3 worm cellular contexts compared by ENCODE assay signal in the genomic region with DNA sequence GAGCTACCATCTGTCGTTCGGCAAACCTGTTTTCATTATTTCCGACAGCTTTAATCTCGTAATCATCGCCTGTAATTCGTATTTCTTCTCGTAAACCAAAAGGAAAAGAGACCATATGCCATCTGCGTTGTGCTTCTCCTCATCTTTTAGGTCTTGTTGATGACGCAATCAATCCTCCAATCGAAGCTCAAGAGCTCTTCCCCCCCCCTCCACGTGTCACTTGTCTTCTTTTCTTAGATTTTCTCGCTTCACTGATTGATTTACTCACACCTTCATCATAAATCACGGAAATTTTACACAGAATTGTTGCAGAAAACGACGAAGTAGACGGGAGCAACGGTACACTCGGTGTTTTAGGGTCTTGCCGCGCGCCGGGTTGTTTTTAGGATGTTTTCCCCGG.
TF ChIP-seq lines count a peak whose summit lies in the region.

A gene (plus strand): TSS at position 388 of the 400 bp plus-strand sequence.

TF ChIP-seq in whole organism, late embryonic, 69 proteins besides CTCF, POLR2A, EP300 and RAD21:
- peak; percentile 18 for TF ChIP-seq unc-55 (GFP tag; optimal IDR thresholded peaks at IDR 0.05; lab: Kevin White, UChicago)
- no peak for TF ChIP-seq ceh-14 (tag; optimal IDR thresholded peaks at IDR 0.05; lab: Kevin White, UChicago)

TF ChIP-seq in whole organism, midembryonic, 9 proteins besides CTCF, POLR2A, EP300 and RAD21:
- TF ChIP-seq ref-1 (GFP tag; conservative IDR thresholded peaks at IDR 0.05; lab: Robert Waterston, UW) (no peak), tab-1 (GFP tag; IDR thresholded peaks at IDR 0.05; lab: Robert Waterston, UW) (no peak), flt-1 (GFP tag; IDR thresholded peaks at IDR 0.05; lab: Robert Waterston, UW) (peak; percentile 12; the same call in 1 of the 2 replicates), med-1 (GFP tag; optimal IDR thresholded peaks at IDR 0.05; lab: Kevin White, UChicago; ENCODE audit: insufficient read depth) (no peak)

TF ChIP-seq in whole organism, mixed stage, embryonic, 35 proteins besides CTCF, POLR2A, EP300 and RAD21:
- peak; percentile 22 for TF ChIP-seq sem-2 (GFP tag; optimal IDR thresholded peaks at IDR 0.05; lab: Kevin White, UChicago)
- TF ChIP-seq lin-32 (GFP tag; optimal IDR thresholded peaks at IDR 0.05; lab: Kevin White, UChicago): peak; percentile 63
- TF ChIP-seq lsy-2 (tag; optimal IDR thresholded peaks at IDR 0.05; lab: Kevin White, UChicago): no peak
- peak; percentile 26 for TF ChIP-seq ztf-11 (tag; optimal IDR thresholded peaks at IDR 0.05; lab: Kevin White, UChicago)
- TF ChIP-seq mls-2 (tag; optimal IDR thresholded peaks at IDR 0.05; lab: Kevin White, UChicago): no peak
- TF ChIP-seq unc-62 (GFP tag; optimal IDR thresholded peaks at IDR 0.05; lab: Kevin White, UChicago): peak; percentile 67
- peak; percentile 89 for TF ChIP-seq zip-8 (tag; optimal IDR thresholded peaks at IDR 0.05; lab: Kevin White, UChicago)
- peak; percentile 49 for TF ChIP-seq cnd-1 (tag; optimal IDR thresholded peaks at IDR 0.05; lab: Kevin White, UChicago)
